Fruit fly (Drosophila melanogaster) whole organism, embryonic: ENCODE results near the gene Ptp69D.

Experiments
- Adf1 ChIP-seq: fragments of 200-800 bp; sonication (Bioruptor generic); IDR thresholded peaks from 2 replicates; pipeline ENCODE4 v1.3.6; 2022; ENCODE audit warnings: missing biosample characterization, missing genetic modification characterization
- Awh ChIP-seq: fragments of 200-800 bp; sonication (Bioruptor generic); IDR thresholded peaks from 2 replicates; pipeline ENCODE4, ENCODE4 v1.3.6; 2022; ENCODE audit warnings: missing biosample characterization, missing genetic modification characterization
- Blimp-1 ChIP-seq: fragments of 200-800 bp; sonication (Bioruptor generic); optimal IDR thresholded peaks from 3 replicates; lab custom pipeline; 2018; ENCODE audit warnings: missing biosample characterization, missing genetic modification characterization, mild to moderate bottlenecking, moderate library complexity, missing genetic modification reagents
- CG11085 ChIP-seq: fragments of 200-800 bp; sonication (Bioruptor generic); IDR thresholded peaks from 2 replicates; pipeline ENCODE4 v1.3.6; 2022; ENCODE audit warnings: missing biosample characterization, missing genetic modification characterization
- CG12942 ChIP-seq: fragments of 200-800 bp; sonication (Bioruptor generic); optimal IDR thresholded peaks from 3 replicates; lab custom pipeline; 2016; ENCODE audit warnings: missing biosample characterization, missing genetic modification characterization
- CG14014 ChIP-seq: fragments of 200-800 bp; sonication (Bioruptor generic); IDR thresholded peaks from 2 replicates; pipeline ENCODE4 v1.3.6; 2022; ENCODE audit warnings: missing biosample characterization, missing genetic modification characterization
- CG16813 ChIP-seq: fragments of 200-800 bp; sonication (Bioruptor generic); IDR thresholded peaks from 3 replicates; pipeline ENCODE4 v1.3.6; 2022; ENCODE audit warnings: missing biosample characterization, missing genetic modification characterization; ENCODE audit not compliant: partially characterized antibody
- CG17328 ChIP-seq: fragments of 200-800 bp; sonication (Bioruptor generic); IDR thresholded peaks from 2 replicates; pipeline ENCODE4 v1.3.6; 2022; ENCODE audit warnings: missing biosample characterization, missing genetic modification characterization
- CG34376 ChIP-seq: fragments of 200-800 bp; sonication (Bioruptor generic); optimal IDR thresholded peaks from 2 replicates; lab custom pipeline; 2018; ENCODE audit warnings: missing biosample characterization, mild to moderate bottlenecking, missing genetic modification characterization
- CG3995 ChIP-seq: fragments of 200-800 bp; sonication (Bioruptor generic); optimal IDR thresholded peaks from 3 replicates; lab custom pipeline; 2016; ENCODE audit warnings: missing biosample characterization, missing genetic modification characterization
- CG5245 ChIP-seq: fragments of 200-800 bp; sonication (Bioruptor generic); optimal IDR thresholded peaks from 3 replicates; lab custom pipeline; 2016; ENCODE audit warnings: missing biosample characterization, missing genetic modification characterization
- CG6175 ChIP-seq: fragments of 200-800 bp; sonication (Bioruptor generic); IDR thresholded peaks from 3 replicates; pipeline ENCODE4 v1.3.6; 2022; ENCODE audit warnings: missing biosample characterization, missing genetic modification characterization
- E2f1 ChIP-seq: fragments of 200-800 bp; sonication (Bioruptor generic); IDR thresholded peaks from 2 replicates; pipeline ENCODE4 v1.3.6; 2022; ENCODE audit warnings: missing biosample characterization, missing genetic modification characterization
- Eip74EF ChIP-seq, 2 experiments: fragments of 200-800 bp in 1 of 2; fragments of >200 bp in 1 of 2; sonication (Bioruptor generic) in 1 of 2; optimal IDR thresholded peaks; 2 replicates each; lab custom pipeline; 2017 to 2019; ENCODE audit warnings: missing biosample characterization in 2 of 2, missing genetic modification characterization in 2 of 2, mild to moderate bottlenecking in 1 of 2, moderate library complexity in 1 of 2
- Ets65A ChIP-seq: fragments of 200-800 bp; sonication (Bioruptor generic); peaks from one replicate; lab custom pipeline; 2016; ENCODE audit warnings: missing biosample characterization, missing genetic modification characterization
- Gug ChIP-seq: fragments of 200-800 bp; sonication (Bioruptor generic); IDR thresholded peaks from 4 replicates; pipeline ENCODE4 v1.3.6; 2022; ENCODE audit warnings: missing biosample characterization, missing genetic modification characterization
- Med ChIP-seq: fragments of 200-800 bp; sonication (Bioruptor generic); peaks from one replicate; lab custom pipeline; 2016; ENCODE audit warnings: missing biosample characterization, missing genetic modification characterization, mild to moderate bottlenecking, inconsistent platforms, moderate library complexity
- PHDP ChIP-seq: fragments of 200-800 bp; sonication (Bioruptor generic); optimal IDR thresholded peaks from 3 replicates; lab custom pipeline; 2018; ENCODE audit warnings: missing biosample characterization, mild to moderate bottlenecking, missing genetic modification characterization, moderate library complexity
- abd-A ChIP-seq: fragments of 200-800 bp; sonication (Bioruptor generic); optimal IDR thresholded peaks from 3 replicates; lab custom pipeline; 2019; ENCODE audit warnings: missing biosample characterization, mild to moderate bottlenecking, missing genetic modification characterization, moderate library complexity
- ac ChIP-seq: fragments of 200-800 bp; sonication (Bioruptor generic); optimal IDR thresholded peaks from 3 replicates; lab custom pipeline; 2017; ENCODE audit warnings: missing biosample characterization, mild to moderate bottlenecking, missing genetic modification characterization
- ara ChIP-seq: fragments of 200-800 bp; sonication (Bioruptor generic); IDR thresholded peaks from 2 replicates; pipeline ENCODE4 v1.3.6; 2022; ENCODE audit warnings: missing biosample characterization, missing genetic modification characterization
- az2 ChIP-seq: fragments of 200-800 bp; sonication (Bioruptor generic); optimal IDR thresholded peaks from 3 replicates; lab custom pipeline; 2016; ENCODE audit warnings: missing biosample characterization, missing genetic modification characterization
- bowl ChIP-seq: fragments of 200-800 bp; sonication (Bioruptor generic); IDR thresholded peaks from 2 replicates; pipeline ENCODE4 v1.3.6; 2022; ENCODE audit warnings: missing biosample characterization, missing genetic modification characterization
- caup ChIP-seq: fragments of 200-800 bp; sonication (Bioruptor generic); optimal IDR thresholded peaks from 3 replicates; lab custom pipeline; 2017; ENCODE audit warnings: missing biosample characterization, mild to moderate bottlenecking, missing genetic modification characterization, moderate library complexity; ENCODE audit not compliant: severe bottlenecking
- chinmo ChIP-seq: fragments of 200-800 bp; sonication (Bioruptor generic); IDR thresholded peaks from 4 replicates; pipeline ENCODE4 v1.3.6; 2022; ENCODE audit warnings: missing biosample characterization, missing genetic modification characterization; ENCODE audit not compliant: partially characterized antibody
- exex ChIP-seq: fragments of 200-800 bp; sonication (Bioruptor generic); optimal IDR thresholded peaks from 4 replicates; lab custom pipeline; 2018; ENCODE audit warnings: missing biosample characterization, mild to moderate bottlenecking, missing genetic modification characterization, moderate library complexity
- gce ChIP-seq: fragments of 200-800 bp; sonication (Bioruptor generic); IDR thresholded peaks from 3 replicates; pipeline ENCODE4 v1.3.6; 2022; ENCODE audit warnings: missing biosample characterization, missing genetic modification characterization
- kni ChIP-seq: fragments of 200-800 bp; sonication (Bioruptor generic); optimal IDR thresholded peaks from 3 replicates; lab custom pipeline; 2017; ENCODE audit warnings: mild to moderate bottlenecking, missing biosample characterization, missing genetic modification reagents, missing genetic modification characterization
- mirr ChIP-seq: fragments of 200-800 bp; sonication (Bioruptor generic); optimal IDR thresholded peaks from 3 replicates; lab custom pipeline; 2018; ENCODE audit warnings: missing biosample characterization, mild to moderate bottlenecking, missing genetic modification characterization
- nmo ChIP-seq: fragments of 200-800 bp; sonication (Bioruptor generic); optimal IDR thresholded peaks from 2 replicates; lab custom pipeline; 2018; ENCODE audit warnings: missing biosample characterization, mild to moderate bottlenecking, missing genetic modification characterization, moderate library complexity
- oc ChIP-seq: fragments of 200-800 bp; sonication (Bioruptor generic); optimal IDR thresholded peaks from 2 replicates; lab custom pipeline; 2018; ENCODE audit warnings: missing biosample characterization, mild to moderate bottlenecking, missing genetic modification characterization, moderate library complexity
- phol ChIP-seq: fragments of 200-800 bp; sonication (Bioruptor generic); optimal IDR thresholded peaks from 3 replicates; lab custom pipeline; 2018; ENCODE audit warnings: missing biosample characterization, mild to moderate bottlenecking, missing genetic modification characterization, moderate library complexity
- ro ChIP-seq: fragments of 200-800 bp; sonication (Bioruptor generic); IDR thresholded peaks from 2 replicates; pipeline ENCODE4 v1.3.6; 2022; ENCODE audit warnings: missing biosample characterization, missing genetic modification characterization
- sd ChIP-seq: fragments of 200-800 bp; sonication (Bioruptor generic); optimal IDR thresholded peaks from 3 replicates; lab custom pipeline; 2018; ENCODE audit warnings: missing biosample characterization, mild to moderate bottlenecking, missing genetic modification characterization, moderate library complexity
- sens ChIP-seq: fragments of 200-800 bp; sonication (Bioruptor generic); peaks from one replicate; lab custom pipeline; 2016; ENCODE audit warnings: missing biosample characterization, missing genetic modification characterization
- sob ChIP-seq: fragments of 200-800 bp; sonication (Bioruptor generic); IDR thresholded peaks from 2 replicates; pipeline ENCODE4 v1.3.6; 2022; ENCODE audit warnings: missing biosample characterization, missing genetic modification characterization
- sug ChIP-seq: fragments of 200-800 bp; optimal IDR thresholded peaks from 2 replicates; lab custom pipeline; 2019; ENCODE audit warnings: missing biosample characterization, mild to moderate bottlenecking, missing genetic modification characterization, moderate library complexity
- ttk ChIP-seq: fragments of 200-800 bp; sonication (Bioruptor generic); IDR thresholded peaks from 2 replicates; pipeline ENCODE4 v2.1.2; 2022; ENCODE audit warnings: missing biosample characterization, missing genetic modification characterization
- vvl ChIP-seq: fragments of 200-800 bp; sonication (Bioruptor generic); IDR thresholded peaks from 2 replicates; pipeline ENCODE4 v1.3.6; 2022; ENCODE audit warnings: missing biosample characterization, missing genetic modification characterization
- zf30C ChIP-seq: fragments of 200-800 bp; sonication (Bioruptor generic); optimal IDR thresholded peaks from 3 replicates; lab custom pipeline; 2018; ENCODE audit warnings: missing biosample characterization, mild to moderate bottlenecking, missing genetic modification characterization

Ptp69D gene

DNA sequence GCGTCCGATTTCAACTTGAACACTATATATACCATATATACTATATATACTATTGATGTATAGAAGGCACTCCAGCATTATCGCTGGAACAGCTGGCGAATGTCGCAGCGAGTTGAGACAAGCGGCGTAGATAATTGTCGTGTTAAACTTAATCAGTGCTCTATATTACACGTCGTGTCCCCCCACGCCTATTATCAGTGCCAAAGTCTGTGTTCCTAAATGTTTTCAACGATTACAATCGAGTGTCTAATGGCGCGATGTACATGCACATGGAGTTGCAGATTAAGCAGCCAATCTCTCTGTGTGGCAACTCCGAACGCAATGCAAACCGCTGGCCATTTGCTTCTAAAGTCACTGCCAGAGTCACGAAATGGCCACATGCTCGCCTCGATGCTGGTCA is 30.4 kb upstream of the Ptp69D start:
- TF ChIP-seq PHDP (no peak), az2 (GFP tag; lab: Kevin White, UChicago) (no peak), mirr (GFP tag; lab: Kevin White, UChicago) (peak; percentile 87), CG34376 (no peak), CG14014 (GFP tag; lab: Robert Waterston, UW) (no peak), caup (peak; percentile 31), CG16813 (GFP tag; lab: Robert Waterston, UW) (no peak), CG5245 (no peak), sug (tag; lab: Kevin White, UChicago) (peak; percentile 4), CG3995 (GFP tag; lab: Kevin White, UChicago) (peak; percentile 26), exex (peak; percentile 6), chinmo (GFP tag; lab: Robert Waterston, UW) (0 out of 4 replicates have a peak, but pooled peaks have one; percentile 21), Adf1 (GFP tag; lab: Robert Waterston, UW) (no peak)
- TF ChIP-seq, all 482 proteins: peak for 6

DNA sequence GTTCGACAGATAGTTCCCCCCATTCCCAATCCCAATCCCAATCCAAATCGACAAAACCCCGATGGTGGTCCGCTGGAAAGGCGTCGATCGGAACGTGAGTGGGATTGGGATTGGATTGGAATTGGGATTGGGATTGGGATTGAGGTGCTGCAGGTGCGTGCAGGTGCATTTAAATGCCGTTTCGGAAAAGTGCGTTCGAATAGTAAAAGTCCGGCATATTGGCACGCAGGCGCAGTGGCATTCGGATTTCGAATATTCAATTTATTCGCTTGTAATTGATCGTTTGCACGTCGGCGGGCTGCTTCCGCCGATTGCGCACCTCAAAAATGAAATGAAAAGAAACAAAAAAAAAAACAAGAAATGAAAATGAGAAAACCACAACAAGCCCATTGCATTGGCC is 29.4 kb upstream of the Ptp69D start:
- TF ChIP-seq ro (GFP tag; lab: Robert Waterston, UW): no peak
- 0 out of 2 replicates have a peak, but pooled peaks have one; percentile 23 for TF ChIP-seq sob (GFP tag; lab: Robert Waterston, UW)
- 0 out of 2 replicates have a peak, but pooled peaks have one; percentile 22 for TF ChIP-seq vvl (GFP tag; lab: Robert Waterston, UW)
- TF ChIP-seq CG6175 (GFP tag; lab: Robert Waterston, UW): 0 out of 3 replicates have a peak, but pooled peaks have one; percentile 30
- TF ChIP-seq gce (GFP tag; lab: Robert Waterston, UW): 0 out of 3 replicates have a peak, but pooled peaks have one; percentile 20
- TF ChIP-seq Ets65A (GFP tag; lab: Kevin White, UChicago): peak; percentile 15
- TF ChIP-seq CG17328: no peak
- peak; percentile 91 for TF ChIP-seq kni
- TF ChIP-seq Blimp-1: peak; percentile 9

DNA sequence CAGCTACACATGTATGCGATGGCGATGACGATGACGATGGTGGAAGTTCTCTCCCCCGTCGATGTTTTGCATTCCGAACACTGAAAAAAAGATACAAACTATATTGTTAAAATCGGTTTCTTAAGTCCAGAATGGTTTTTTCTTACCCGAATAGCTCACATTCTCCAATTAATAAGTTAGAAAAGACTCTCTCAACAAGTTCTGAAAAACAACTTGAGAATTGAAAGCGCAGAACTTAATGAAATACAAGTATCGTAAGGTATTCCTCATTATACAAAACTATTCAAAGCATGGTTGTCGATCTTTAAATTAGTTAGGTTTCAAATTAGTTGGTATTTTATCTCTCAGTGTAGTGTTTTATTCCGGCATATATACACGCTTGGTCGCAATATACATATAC is 28.3 kb upstream of the Ptp69D start:
- TF ChIP-seq sens (GFP tag; lab: Kevin White, UChicago): peak; percentile 49
- TF ChIP-seq zf30C (GFP tag; lab: Kevin White, UChicago): peak; percentile 24
- TF ChIP-seq ara (GFP tag; lab: Robert Waterston, UW): peak; percentile 37; the same call in 1 of the 2 replicates
- TF ChIP-seq nmo: peak; percentile 43
- TF ChIP-seq Awh (GFP tag; lab: Robert Waterston, UW): no peak
- TF ChIP-seq Gug: no peak
- peak; percentile 20 for TF ChIP-seq phol (tag; lab: Kevin White, UChicago)
- peak; percentile 19 for TF ChIP-seq Med

DNA sequence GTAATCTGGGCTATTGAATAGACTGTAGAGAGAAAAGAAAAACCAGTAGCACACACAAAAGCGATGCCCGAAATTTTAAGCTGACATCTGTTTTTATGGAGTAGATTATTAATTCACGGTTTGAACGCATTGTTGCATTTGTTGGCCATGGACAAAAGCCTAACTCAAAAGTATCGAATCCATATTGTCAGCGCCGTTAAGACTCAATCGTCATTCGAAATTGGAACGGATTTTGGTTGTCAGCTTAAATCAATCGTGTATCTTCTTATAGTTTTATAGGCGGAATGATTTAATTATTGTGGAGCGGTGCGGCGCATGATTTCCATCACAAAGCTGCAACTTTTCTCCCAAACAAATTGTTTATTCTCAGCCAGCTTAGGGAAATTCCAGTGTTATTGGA is 23.3 kb upstream of the Ptp69D start:
- TF ChIP-seq sd (tag; lab: Kevin White, UChicago): peak; percentile 2
- no peak for TF ChIP-seq CG12942 (GFP tag; lab: Kevin White, UChicago)
- no peak for TF ChIP-seq ac
- TF ChIP-seq ttk: no peak
- peak; percentile 61 for TF ChIP-seq abd-A (tag; lab: Kevin White, UChicago)
- no peak for TF ChIP-seq CG11085
- no peak for TF ChIP-seq E2f1
- no peak for TF ChIP-seq Eip74EF (GFP tag; optimal IDR thresholded peaks at IDR 0.05; lab: Kevin White, UChicago)
- TF ChIP-seq bowl (GFP tag; lab: Robert Waterston, UW): peak; percentile 29; the same call in 1 of the 2 replicates
- peak; percentile 98 for TF ChIP-seq oc (tag; lab: Kevin White, UChicago)
